Fruit fly (Drosophila melanogaster): ENCODE results near the gene CG43317.

Gene CG43317

DNA sequence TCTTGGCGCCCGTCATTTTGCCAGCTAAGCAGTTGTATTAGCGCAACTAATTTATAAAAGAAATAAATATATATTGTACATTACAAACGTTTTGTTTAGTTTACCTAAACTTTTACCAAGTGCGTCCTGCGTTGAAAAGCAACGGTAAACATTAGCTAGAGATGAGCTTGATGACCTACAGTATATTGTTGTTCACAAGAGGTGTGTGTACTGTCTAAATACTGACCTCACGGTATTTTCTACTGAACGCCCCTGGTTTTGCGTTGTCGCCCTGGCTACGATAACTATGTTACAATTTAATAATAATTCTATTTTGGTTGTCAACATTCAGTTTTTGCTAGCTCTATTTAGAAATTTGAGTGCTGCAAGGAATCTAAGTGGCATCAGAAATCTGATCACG, 41.8 kb downstream of the CG43317 start, which contains the start of gene Acyp2 (continued):
- TF ChIP-seq dmrt11E (tag; optimal IDR thresholded peaks at IDR 0.05) (no peak), CG9797 (GFP tag; optimal IDR thresholded peaks at IDR 0.05) (peak; percentile 51), ro (GFP tag; IDR thresholded peaks at IDR 0.05) (no peak), Ets97D (GFP tag; optimal IDR thresholded peaks at IDR 0.05) (peak; percentile 80), CG18476 (GFP tag; optimal IDR thresholded peaks at IDR 0.05) (no peak), CG8388 (GFP tag; optimal IDR thresholded peaks at IDR 0.05) (no peak), otp (GFP tag; IDR thresholded peaks at IDR 0.05) (no peak), CG10209 (GFP tag; optimal IDR thresholded peaks at IDR 0.05) (no peak), Dfd (GFP tag; optimal IDR thresholded peaks at IDR 0.05) (no peak), CG10274 (GFP tag; optimal IDR thresholded peaks at IDR 0.05) (no peak), schlank (tag; optimal IDR thresholded peaks at IDR 0.05) (no peak), CG10366 (GFP tag; IDR thresholded peaks at IDR 0.05) (no peak), CG3281 (GFP tag; optimal IDR thresholded peaks at IDR 0.05) (peak; percentile 49), jing (GFP tag; optimal IDR thresholded peaks at IDR 0.05) (no peak), toy (GFP tag; IDR thresholded peaks at IDR 0.05) (no peak), ap (GFP tag; IDR thresholded peaks at IDR 0.05) (no peak), CG8765 (GFP tag; IDR thresholded peaks at IDR 0.05) (0 out of 2 replicates have a peak, but pooled peaks have one; percentile 26), ac (GFP tag; optimal IDR thresholded peaks at IDR 0.05) (no peak), CG6765 (GFP tag; optimal IDR thresholded peaks at IDR 0.05) (no peak), Oli (tag; optimal IDR thresholded peaks at IDR 0.05) (no peak), exex (tag; optimal IDR thresholded peaks at IDR 0.05) (no peak), HHEX (GFP tag; optimal IDR thresholded peaks at IDR 0.05) (no peak), Ets65A (GFP tag) (peak; percentile 95), CG34422 (GFP tag; IDR thresholded peaks at IDR 0.05) (no peak), CG4328 (GFP tag; optimal IDR thresholded peaks at IDR 0.05) (no peak), lov (optimal IDR thresholded peaks at IDR 0.05) (no peak), lov (GFP tag; IDR thresholded peaks at IDR 0.05) (no peak), CG17186 (GFP tag; optimal IDR thresholded peaks at IDR 0.05) (peak; percentile 44), slp2 (GFP tag; optimal IDR thresholded peaks at IDR 0.05) (no peak), Dek (tag; optimal IDR thresholded peaks at IDR 0.05) (no peak), Dp (GFP tag; optimal IDR thresholded peaks at IDR 0.05) (peak; percentile 53), CG6813 (GFP tag; optimal IDR thresholded peaks at IDR 0.05) (no peak), stwl (tag; optimal IDR thresholded peaks at IDR 0.05) (peak; percentile 79), seq (GFP tag; IDR thresholded peaks at IDR 0.05) (no peak), CG32532 (GFP tag; IDR thresholded peaks at IDR 0.05) (peak; percentile 41; the same call in 1 of the 2 replicates), Vsx1 (GFP tag; optimal IDR thresholded peaks at IDR 0.05) (no peak), eyg (GFP tag; optimal IDR thresholded peaks at IDR 0.05) (no peak), fd64A (GFP tag; optimal IDR thresholded peaks at IDR 0.05) (no peak), unpg (GFP tag; optimal IDR thresholded peaks at IDR 0.05) (no peak), CG8359 (GFP tag; optimal IDR thresholded peaks at IDR 0.05; ENCODE audit: borderline replicate concordance) (no peak), insv (GFP tag; optimal IDR thresholded peaks at IDR 0.05) (no peak), CG11093 (GFP tag; IDR thresholded peaks at IDR 0.05) (no peak), wek (GFP tag; optimal IDR thresholded peaks at IDR 0.05) (no peak), CG2116 (GFP tag; optimal IDR thresholded peaks at IDR 0.05) (peak; percentile 41), CG13775 (GFP tag; optimal IDR thresholded peaks at IDR 0.05) (peak; percentile 23), Sin3A (optimal IDR thresholded peaks at IDR 0.05) (peak; percentile 35), CG10979 (tag; optimal IDR thresholded peaks at IDR 0.05) (no peak), Fer1 (GFP tag; optimal IDR thresholded peaks at IDR 0.05) (no peak), Dad (GFP tag; optimal IDR thresholded peaks at IDR 0.05) (no peak), Lpt (GFP tag; optimal IDR thresholded peaks at IDR 0.05) (no peak), Chrac-16 (GFP tag; optimal IDR thresholded peaks at IDR 0.05) (peak; percentile 35), MESR4 (GFP tag; optimal IDR thresholded peaks at IDR 0.05) (peak; percentile 51)

Data from whole organism, embryonic.